Fruit fly (Drosophila melanogaster): ENCODE results near the gene CG15894.

dm6 chrX:6308852-6309251, at the start of gene CG15894:
- no peak for TF ChIP-seq CG17806 (tag; optimal IDR thresholded peaks at IDR 0.05)
- no peak for TF ChIP-seq rn (GFP tag; IDR thresholded peaks at IDR 0.05)
- TF ChIP-seq CG32121 (GFP tag; IDR thresholded peaks at IDR 0.05): no peak
- TF ChIP-seq Pif1B (GFP tag; optimal IDR thresholded peaks at IDR 0.05): no peak

All from whole organism, pupa.